Fruit fly (Drosophila melanogaster): ENCODE results near the gene CG32573.

Gene CG32573

DNA sequence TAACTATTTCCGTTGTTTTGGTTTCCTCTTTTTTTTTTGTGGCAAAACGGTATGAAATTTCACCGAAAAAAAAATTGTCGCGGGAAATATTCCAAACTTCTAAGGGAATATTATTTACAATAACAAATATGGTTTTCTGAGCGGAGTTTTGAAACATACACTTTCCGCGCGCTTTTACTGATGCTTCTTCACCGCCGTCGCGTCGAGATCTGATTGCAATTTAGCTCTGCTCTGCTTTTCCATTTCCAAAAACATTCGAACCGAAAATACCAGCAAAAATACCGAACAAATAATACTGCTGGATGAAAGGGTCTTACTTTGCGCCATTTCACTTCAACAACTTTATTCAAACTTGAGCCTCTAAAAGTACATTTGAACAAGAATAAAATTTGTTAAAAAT lies 43.8 kb downstream of the CG32573 start, which contains the start of gene Septin4:
TSS of gene Septin4 (minus strand) at position 215 of the 400 bp plus-strand sequence.
- TF ChIP-seq Eip78C (GFP tag) = peak; percentile 82
- TF ChIP-seq CG6163 (GFP tag; IDR thresholded peaks at IDR 0.05) = no peak

DNA sequence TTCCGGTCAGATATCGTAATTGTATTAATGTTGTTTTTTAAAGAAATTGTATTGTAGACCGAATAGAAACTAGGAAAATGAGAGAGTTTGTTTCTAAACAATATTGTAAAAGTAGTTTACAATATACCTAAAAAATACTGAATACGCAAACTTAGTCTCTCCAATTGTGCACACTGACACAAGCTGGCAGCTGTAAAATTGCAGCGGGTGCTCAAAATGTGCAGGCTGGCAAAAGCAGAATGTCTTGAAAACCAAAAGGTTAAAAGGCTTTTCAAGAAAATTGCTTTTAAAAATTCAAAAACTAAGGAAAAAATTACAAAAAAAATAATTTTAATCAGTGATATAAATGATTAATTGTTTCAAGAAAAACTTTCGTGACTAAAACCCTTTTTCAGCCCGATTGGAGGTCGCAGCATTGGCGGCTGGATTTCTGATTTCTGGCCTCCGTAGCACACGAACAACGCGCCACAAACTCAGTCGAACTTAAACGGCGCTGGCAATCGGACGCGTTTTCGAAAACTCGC lies 44.5 kb downstream of the CG32573 start, which contains the start of gene CG4678:
TSS of gene CG4678 (plus strand) at position 474 of the 524 bp plus-strand sequence.
- TF ChIP-seq pdm3 (GFP tag; optimal IDR thresholded peaks at IDR 0.05) (no peak), svp (GFP tag) (peak; percentile 72)

DNA sequence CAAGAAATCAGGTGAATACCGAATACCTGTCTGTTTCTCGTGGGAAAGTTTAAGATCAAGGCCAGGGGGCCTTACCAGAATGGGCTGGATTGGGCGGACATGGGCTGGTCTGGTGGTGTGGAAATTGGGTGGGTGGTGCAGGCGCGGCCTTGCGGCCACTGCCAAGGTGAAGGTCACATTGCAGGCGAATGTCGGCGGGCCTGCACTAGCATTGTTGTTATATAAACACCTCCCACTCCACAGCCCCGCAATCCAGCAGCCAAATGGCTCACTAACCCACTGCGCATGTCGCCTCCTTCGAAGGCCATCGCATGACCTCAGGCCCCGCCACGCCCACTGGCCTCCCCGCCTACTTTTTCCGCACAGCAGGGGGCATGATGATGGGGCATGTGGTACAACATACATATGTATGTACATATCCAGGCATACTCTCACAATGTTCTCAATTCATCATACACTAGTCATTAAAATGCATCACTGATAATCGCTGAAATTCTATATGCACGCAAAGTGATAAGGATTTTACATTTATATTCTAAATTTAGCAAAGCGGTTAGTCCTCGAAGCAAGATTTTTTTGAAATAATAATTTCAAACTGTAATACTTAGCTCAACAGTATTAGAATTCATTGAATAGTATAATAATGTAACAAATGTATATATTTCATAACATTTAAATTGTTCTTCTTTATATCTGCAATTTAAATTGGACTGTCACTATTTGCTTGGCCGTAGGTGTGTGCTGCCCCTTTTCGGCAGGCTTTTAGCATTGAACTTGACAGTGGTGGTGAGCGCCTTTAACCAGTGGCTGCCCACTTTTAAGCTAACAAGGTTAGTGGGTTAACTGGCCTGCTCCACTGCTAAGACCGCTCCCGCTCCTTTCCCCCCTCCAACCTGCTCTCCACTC lies 45.7 kb downstream of the CG32573 start:
- TF ChIP-seq CG7368 (GFP tag; optimal IDR thresholded peaks at IDR 0.05) (no peak), CG4318 (GFP tag; optimal IDR thresholded peaks at IDR 0.05) (peak; percentile 8), CG32006 (GFP tag; optimal IDR thresholded peaks at IDR 0.05) (peak; percentile 69), Eip75B (GFP tag; optimal IDR thresholded peaks at IDR 0.05) (peak; percentile 5), Eip78C (GFP tag) (peak; percentile 66), lz (GFP tag; optimal IDR thresholded peaks at IDR 0.05) (no peak), fd59A (GFP tag; optimal IDR thresholded peaks at IDR 0.05) (no peak), svp (GFP tag) (peak; percentile 33), Hr4 (GFP tag; optimal IDR thresholded peaks at IDR 0.05) (peak; percentile 13), CG3919 (GFP tag; optimal IDR thresholded peaks at IDR 0.05) (no peak), OdsH (GFP tag; optimal IDR thresholded peaks at IDR 0.05) (peak; percentile 4), CG10631 (GFP tag; optimal IDR thresholded peaks at IDR 0.05) (no peak), CG15336 (GFP tag; IDR thresholded peaks at IDR 0.05) (peak; percentile 18; the same call in 1 of the 2 replicates), Eip93F (GFP tag; optimal IDR thresholded peaks at IDR 0.05) (no peak)

DNA sequence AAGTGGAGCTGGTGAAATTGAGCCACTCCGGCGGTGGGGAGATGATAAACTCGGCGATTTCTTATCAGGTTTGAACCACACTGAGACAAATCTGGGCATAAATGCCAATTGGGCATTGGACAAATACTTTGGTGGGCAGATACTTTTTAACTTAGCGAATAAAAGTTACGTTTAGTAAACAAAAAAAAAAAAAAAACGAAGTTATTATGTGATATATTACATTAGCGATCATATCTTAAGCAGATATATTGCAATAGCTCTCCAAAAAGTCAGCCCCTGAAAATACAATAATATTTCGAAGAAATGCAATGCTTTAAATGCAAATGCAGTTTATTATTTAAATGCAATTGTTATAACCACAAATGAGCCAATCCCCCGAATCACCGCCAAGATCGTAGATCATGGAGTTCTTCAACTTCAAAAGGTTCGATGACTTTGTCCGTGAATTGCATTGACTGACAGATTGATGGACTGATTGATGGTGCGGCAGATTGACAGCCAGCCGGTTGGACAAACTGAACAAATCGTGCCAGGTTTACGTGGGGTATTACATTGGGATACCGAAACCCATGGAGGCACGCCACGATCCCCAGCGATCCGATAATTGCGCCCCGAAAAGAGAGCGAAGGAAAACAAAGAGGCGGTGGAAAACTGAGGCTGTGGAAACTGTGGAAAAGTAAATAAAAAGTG lies 46.9 kb downstream of the CG32573 start:
- no peak for TF ChIP-seq CG16779 (tag; optimal IDR thresholded peaks at IDR 0.05)
- peak; percentile 11 for TF ChIP-seq CG4318 (GFP tag; optimal IDR thresholded peaks at IDR 0.05)
- no peak for TF ChIP-seq lz (GFP tag; optimal IDR thresholded peaks at IDR 0.05)
- no peak for TF ChIP-seq Eip93F (GFP tag; optimal IDR thresholded peaks at IDR 0.05)
- no peak for TF ChIP-seq CG6163 (GFP tag; IDR thresholded peaks at IDR 0.05)
- no peak for TF ChIP-seq esn (GFP tag; optimal IDR thresholded peaks at IDR 0.05)
- peak; percentile 52 for TF ChIP-seq Eip78C (GFP tag)
- no peak for TF ChIP-seq vri (GFP tag; optimal IDR thresholded peaks at IDR 0.05)
- peak; percentile 50 for TF ChIP-seq CG32006 (GFP tag; optimal IDR thresholded peaks at IDR 0.05)
- no peak for TF ChIP-seq CG8632 (GFP tag; optimal IDR thresholded peaks at IDR 0.05)
- 0 out of 2 replicates have a peak, but pooled peaks have one; percentile 19 for TF ChIP-seq CG15336 (GFP tag; IDR thresholded peaks at IDR 0.05)
- no peak for TF ChIP-seq acj6 (GFP tag; optimal IDR thresholded peaks at IDR 0.05)
- TF ChIP-seq CG11294 (GFP tag; IDR thresholded peaks at IDR 0.05) = no peak
- TF ChIP-seq pdm3 (GFP tag; optimal IDR thresholded peaks at IDR 0.05) = no peak
- TF ChIP-seq fd59A (GFP tag; optimal IDR thresholded peaks at IDR 0.05) = no peak
- TF ChIP-seq dac (GFP tag; optimal IDR thresholded peaks at IDR 0.05) = no peak
- TF ChIP-seq ss (GFP tag; optimal IDR thresholded peaks at IDR 0.05) = no peak
- TF ChIP-seq Hr38 (GFP tag; optimal IDR thresholded peaks at IDR 0.05) = no peak
- TF ChIP-seq Hr4 (GFP tag; optimal IDR thresholded peaks at IDR 0.05) = peak; percentile 36
- TF ChIP-seq CG9139 (GFP tag; optimal IDR thresholded peaks at IDR 0.05) = no peak
- TF ChIP-seq CG6854 (GFP tag; optimal IDR thresholded peaks at IDR 0.05) = no peak
- no peak for TF ChIP-seq CG1621 (tag; optimal IDR thresholded peaks at IDR 0.05)
- TF ChIP-seq CG10669 (GFP tag; optimal IDR thresholded peaks at IDR 0.05) = no peak
- no peak for TF ChIP-seq achi (GFP tag; optimal IDR thresholded peaks at IDR 0.05)
- TF ChIP-seq svp (GFP tag) = peak; percentile 46
- TF ChIP-seq CG3919 (GFP tag; optimal IDR thresholded peaks at IDR 0.05) = no peak
- TF ChIP-seq Sox15 (GFP tag; optimal IDR thresholded peaks at IDR 0.05) = no peak
- no peak for TF ChIP-seq CG11762 (GFP tag; optimal IDR thresholded peaks at IDR 0.05; ENCODE audit: insufficient read depth)
- TF ChIP-seq CG6792 (GFP tag; optimal IDR thresholded peaks at IDR 0.05) = no peak
- no peak for TF ChIP-seq topi (GFP tag; optimal IDR thresholded peaks at IDR 0.05)
- no peak for TF ChIP-seq net (GFP tag; optimal IDR thresholded peaks at IDR 0.05)
- no peak for TF ChIP-seq CG11902 (GFP tag; optimal IDR thresholded peaks at IDR 0.05)
- no peak for TF ChIP-seq Sox102F (GFP tag; optimal IDR thresholded peaks at IDR 0.05)
- no peak for TF ChIP-seq Met (GFP tag; optimal IDR thresholded peaks at IDR 0.05)
- no peak for TF ChIP-seq CG6276 (GFP tag; optimal IDR thresholded peaks at IDR 0.05)
- TF ChIP-seq salr (GFP tag; optimal IDR thresholded peaks at IDR 0.05) = no peak

Data from whole organism, prepupa.